Worm (Caenorhabditis elegans) whole organism, young adult: Measurements from ENCODE around the gene rdy-2.

Source experiments
- D2030.7 ChIP-seq: fragments of 200-800 bp; sonication (Bioruptor generic); IDR thresholded peaks from 2 replicates; pipeline ENCODE4 v1.3.6; 2022; ENCODE audit warnings: missing genetic modification reagents, missing genetic modification characterization, missing compliant biosample characterization
- F23B12.7 ChIP-seq: sonication (generic microtip); optimal IDR thresholded peaks from 2 replicates; lab custom pipeline; 2017; ENCODE audit warnings: missing genetic modification characterization, mild to moderate bottlenecking, missing compliant biosample characterization, antibody characterized with exemption, moderate library complexity; ENCODE audit not compliant: insufficient read depth
- F52B5.7 ChIP-seq: sonication (generic microtip); optimal IDR thresholded peaks from 2 replicates; lab custom pipeline; 2016; ENCODE audit warnings: mild to moderate bottlenecking, missing genetic modification characterization, missing compliant biosample characterization
- F57A8.1 ChIP-seq: fragments of 200-800 bp; sonication (Bioruptor generic); optimal IDR thresholded peaks from 2 replicates; lab custom pipeline; 2018; ENCODE audit warnings: mild to moderate bottlenecking, missing genetic modification characterization, moderate library complexity, missing compliant biosample characterization
- K12H6.12 ChIP-seq: fragments of 200-800 bp; sonication (Bioruptor generic); optimal IDR thresholded peaks from 2 replicates; lab custom pipeline; 2018; ENCODE audit warnings: mild to moderate bottlenecking, missing genetic modification characterization, missing compliant biosample characterization
- Y53F4B.3 ChIP-seq: fragments of 200-800 bp; sonication (Bioruptor generic); IDR thresholded peaks from 2 replicates; pipeline ENCODE4 v1.3.6; 2022; ENCODE audit warnings: missing genetic modification reagents, missing genetic modification characterization, missing compliant biosample characterization
- Y67H2A.10 ChIP-seq: fragments of 200-800 bp; sonication (Bioruptor generic); conservative IDR thresholded peaks from 2 replicates; pipeline ENCODE4 v1.3.6; 2022; ENCODE audit warnings: missing genetic modification reagents, missing genetic modification characterization, missing compliant biosample characterization
- Y79H2A.3 ChIP-seq: fragments of 200-800 bp; sonication (Bioruptor generic); conservative IDR thresholded peaks from 2 replicates; pipeline ENCODE4 v1.3.6; 2022; ENCODE audit warnings: missing genetic modification reagents, missing genetic modification characterization, missing compliant biosample characterization
- ZK185.1 ChIP-seq: sonication (generic microtip); optimal IDR thresholded peaks from 2 replicates; lab custom pipeline; 2016; ENCODE audit warnings: mild to moderate bottlenecking, missing genetic modification characterization, missing compliant biosample characterization; ENCODE audit not compliant: poor library complexity, severe bottlenecking
- athp-1 ChIP-seq: sonication (generic microtip); optimal IDR thresholded peaks from 2 replicates; lab custom pipeline; 2017; ENCODE audit warnings: mild to moderate bottlenecking, missing genetic modification characterization, missing compliant biosample characterization
- attf-5 ChIP-seq: fragments of 200-800 bp; sonication (Bioruptor generic); optimal IDR thresholded peaks from 2 replicates; lab custom pipeline; 2018; ENCODE audit warnings: mild to moderate bottlenecking, missing genetic modification characterization, missing compliant biosample characterization
- attf-6 ChIP-seq: fragments of 200-800 bp; sonication (Bioruptor generic); IDR thresholded peaks from 2 replicates; pipeline ENCODE4 v1.3.6; 2022; ENCODE audit warnings: missing genetic modification reagents, missing genetic modification characterization, missing compliant biosample characterization
- ceh-100 ChIP-seq: fragments of 200-800 bp; sonication (Bioruptor generic); IDR thresholded peaks from 2 replicates; pipeline ENCODE4 v1.3.6; 2022; ENCODE audit warnings: missing genetic modification reagents, missing genetic modification characterization, missing compliant biosample characterization
- ceh-27 ChIP-seq: fragments of 200-800 bp; sonication (Bioruptor generic); optimal IDR thresholded peaks from 2 replicates; lab custom pipeline; 2018; ENCODE audit warnings: mild to moderate bottlenecking, missing genetic modification characterization, moderate library complexity, missing compliant biosample characterization
- dox-1 ChIP-seq: fragments of 200-800 bp; sonication (Bioruptor generic); IDR thresholded peaks from 2 replicates; pipeline ENCODE4 v1.3.6; 2022; ENCODE audit warnings: missing genetic modification reagents, missing genetic modification characterization, missing compliant biosample characterization
- efl-1 ChIP-seq: fragments of 150-350 bp; optimal IDR thresholded peaks from 2 replicates; lab custom pipeline; 2014; ENCODE audit warnings: missing biosample characterization, missing genetic modification reagents, missing genetic modification characterization
- fkh-3 ChIP-seq: sonication (generic microtip); optimal IDR thresholded peaks from 2 replicates; lab custom pipeline; 2016; ENCODE audit warnings: mild to moderate bottlenecking, missing genetic modification characterization, missing compliant biosample characterization
- gei-17 ChIP-seq: fragments of 200-800 bp; sonication (Bioruptor generic); optimal IDR thresholded peaks from 2 replicates; lab custom pipeline; 2018; ENCODE audit warnings: mild to moderate bottlenecking, missing genetic modification characterization, missing compliant biosample characterization
- hlh-12 ChIP-seq: sonication (generic microtip); optimal IDR thresholded peaks from 2 replicates; lab custom pipeline; 2016; ENCODE audit warnings: missing genetic modification characterization, missing compliant biosample characterization
- hmg-20 ChIP-seq: fragments of 200-800 bp; sonication (Bioruptor generic); IDR thresholded peaks from 2 replicates; pipeline ENCODE4 v1.3.6; 2022; ENCODE audit warnings: missing genetic modification reagents, missing genetic modification characterization, missing compliant biosample characterization
- hsf-1 ChIP-seq: fragments of 200-800 bp; sonication (Bioruptor generic); IDR thresholded peaks from 2 replicates; pipeline ENCODE4 v1.3.6; 2022; ENCODE audit warnings: missing genetic modification reagents, missing genetic modification characterization, missing compliant biosample characterization
- let-526 ChIP-seq: fragments of 200-800 bp; sonication (Bioruptor generic); IDR thresholded peaks from 2 replicates; pipeline ENCODE4 v1.3.6; 2022; ENCODE audit warnings: missing genetic modification reagents, missing genetic modification characterization, missing compliant biosample characterization
- lin-54 ChIP-seq: fragments of 200-800 bp; sonication (Bioruptor generic); optimal IDR thresholded peaks from 2 replicates; lab custom pipeline; 2018; ENCODE audit warnings: mild to moderate bottlenecking, missing genetic modification characterization, missing compliant biosample characterization
- lsl-1 ChIP-seq: fragments of 200-800 bp; sonication (Bioruptor generic); optimal IDR thresholded peaks from 2 replicates; lab custom pipeline; 2018; ENCODE audit warnings: mild to moderate bottlenecking, missing genetic modification characterization, moderate library complexity, missing compliant biosample characterization
- lsy-27 ChIP-seq: sonication (generic microtip); optimal IDR thresholded peaks from 2 replicates; lab custom pipeline; 2017; ENCODE audit warnings: missing genetic modification characterization, mild to moderate bottlenecking, missing compliant biosample characterization, antibody characterized with exemption, missing genotype, borderline replicate concordance; ENCODE audit not compliant: insufficient read depth
- madf-10 ChIP-seq: sonication (generic microtip); optimal IDR thresholded peaks from 2 replicates; lab custom pipeline; 2016; ENCODE audit warnings: mild to moderate bottlenecking, missing genetic modification characterization, missing compliant biosample characterization
- madf-6 ChIP-seq: fragments of 200-800 bp; sonication (Bioruptor generic); IDR thresholded peaks from 2 replicates; pipeline ENCODE4 v1.3.6; 2022; ENCODE audit warnings: missing genetic modification reagents, missing genetic modification characterization, missing compliant biosample characterization
- mcd-1 ChIP-seq: fragments of 200-800 bp; sonication (Bioruptor generic); IDR thresholded peaks from 2 replicates; pipeline ENCODE4 v1.3.6; 2022; ENCODE audit warnings: missing genetic modification reagents, missing genetic modification characterization, missing compliant biosample characterization
- mxl-1 ChIP-seq: sonication (generic microtip); optimal IDR thresholded peaks from 2 replicates; lab custom pipeline; 2016; ENCODE audit warnings: missing genetic modification characterization, missing compliant biosample characterization
- nhr-80 ChIP-seq: sonication (generic microtip); optimal IDR thresholded peaks from 2 replicates; lab custom pipeline; 2016; ENCODE audit warnings: missing genetic modification characterization, missing compliant biosample characterization
- rcor-1 ChIP-seq: fragments of 200-800 bp; sonication (Bioruptor generic); IDR thresholded peaks from 2 replicates; pipeline ENCODE4 v1.3.6; 2022; ENCODE audit warnings: missing genetic modification reagents, missing genetic modification characterization, missing compliant biosample characterization
- rpc-1 ChIP-seq, 2 experiments: fragments of 150-350 bp in 1 of 2; sonication (generic microtip) in 1 of 2; optimal IDR thresholded peaks; 2 replicates each; lab custom pipeline; 2014 to 2018; ENCODE audit warnings: missing biosample characterization in 1 of 2, missing genetic modification characterization in 1 of 2, missing genetic modification reagents in 1 of 2, missing genotype in 1 of 2
- sea-2 ChIP-seq: fragments of 200-800 bp; sonication (Bioruptor generic); IDR thresholded peaks from 2 replicates; pipeline ENCODE4 v1.3.6; 2022; ENCODE audit warnings: missing genetic modification characterization, missing compliant biosample characterization
- snpc-1.1 ChIP-seq: sonication (generic microtip); optimal IDR thresholded peaks from 2 replicates; lab custom pipeline; 2017; ENCODE audit warnings: missing genetic modification characterization, mild to moderate bottlenecking, missing compliant biosample characterization, antibody characterized with exemption, moderate library complexity, missing genotype, missing genetic modification reagents; ENCODE audit not compliant: insufficient read depth
- snpc-3.4 ChIP-seq: sonication (generic microtip); optimal IDR thresholded peaks from 2 replicates; lab custom pipeline; 2017; ENCODE audit warnings: missing genetic modification characterization, mild to moderate bottlenecking, missing compliant biosample characterization, antibody characterized with exemption, moderate library complexity, missing genotype, missing genetic modification reagents
- snpc-4 ChIP-seq, 5 experiments: fragments of 150-350 bp in 1 of 5; sonication (generic microtip) in 4 of 5; optimal IDR thresholded peaks; 2 replicates each; lab custom pipeline; 2014 to 2018; ENCODE audit warnings: missing genetic modification characterization in 5 of 5, missing biosample characterization in 3 of 5, antibody characterized with exemption in 2 of 5, mild to moderate bottlenecking in 2 of 5, missing compliant biosample characterization in 2 of 5, missing genotype in 2 of 5, moderate library complexity in 2 of 5, missing genetic modification reagents in 1 of 5
- sptf-2 ChIP-seq: fragments of 200-800 bp; sonication (Bioruptor generic); optimal IDR thresholded peaks from 2 replicates; lab custom pipeline; 2018; ENCODE audit warnings: mild to moderate bottlenecking, missing genetic modification characterization, missing compliant biosample characterization
- tbp1 ChIP-seq: fragments of 200-800 bp; sonication (Bioruptor generic); optimal IDR thresholded peaks from 2 replicates; lab custom pipeline; 2018; ENCODE audit warnings: mild to moderate bottlenecking, missing genetic modification characterization, missing compliant biosample characterization
- tbx-9 ChIP-seq: sonication (generic microtip); optimal IDR thresholded peaks from 2 replicates; lab custom pipeline; 2016; ENCODE audit warnings: borderline replicate concordance, missing genetic modification characterization, inconsistent platforms, missing compliant biosample characterization
- ztf-18 ChIP-seq: sonication (generic microtip); optimal IDR thresholded peaks from 2 replicates; lab custom pipeline; 2016; ENCODE audit warnings: missing genotype, mild to moderate bottlenecking, missing genetic modification characterization, missing compliant biosample characterization

Gene rdy-2

DNA sequence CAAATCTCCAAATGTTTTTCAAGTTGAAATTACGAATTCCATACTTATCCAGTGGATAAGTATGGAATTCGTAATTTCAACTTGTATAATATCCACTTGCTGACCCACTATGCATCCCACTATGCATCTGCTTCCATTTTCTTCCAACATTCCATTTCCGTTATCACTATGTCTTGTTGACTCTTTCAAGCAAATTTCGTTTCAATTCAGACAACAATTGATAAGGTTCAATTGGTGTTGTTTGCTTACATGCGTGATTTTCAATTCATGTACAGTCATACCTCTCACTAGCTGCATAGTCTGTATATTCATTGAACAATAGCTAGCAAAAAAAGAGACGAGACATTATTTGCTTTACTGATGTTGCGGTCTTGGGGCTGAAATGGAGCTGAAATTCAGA, 24.0 kb downstream of the rdy-2 start:
- no peak for TF ChIP-seq ZK185.1
- TF ChIP-seq nhr-80 (tag; lab: Kevin White, UChicago) = peak; percentile 17
- TF ChIP-seq F52B5.7 (tag; lab: Kevin White, UChicago) = no peak

DNA sequence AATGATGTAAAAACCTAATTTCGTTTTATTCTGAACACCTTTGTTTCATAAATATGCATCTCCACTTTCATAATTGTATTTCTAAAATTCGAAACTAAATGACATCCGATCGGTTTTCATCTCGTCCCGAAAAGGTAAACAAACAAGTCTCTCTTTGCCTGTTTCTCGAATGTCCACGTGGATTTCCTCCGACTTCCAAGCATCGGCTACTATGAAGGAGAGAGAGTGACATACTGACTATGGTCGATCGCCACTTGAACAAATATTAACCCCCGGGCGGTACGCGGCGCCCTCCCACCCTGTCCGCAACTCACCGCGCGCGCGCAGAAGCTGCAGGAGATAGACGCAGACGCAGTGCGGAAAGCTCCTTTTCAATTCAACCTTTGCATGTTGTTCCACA, 24.9 kb downstream of the rdy-2 start:
- TF ChIP-seq fkh-3 (tag; lab: Kevin White, UChicago) (no peak), snpc-1.1 (tag; lab: Kevin White, UChicago) (no peak), hsf-1 (GFP tag; lab: Robert Waterston, UW) (0 out of 2 replicates have a peak, but pooled peaks have one; percentile 9), mxl-1 (tag; lab: Kevin White, UChicago) (no peak), Y79H2A.3 (no peak), mcd-1 (GFP tag; lab: Robert Waterston, UW) (no peak), hmg-20 (no peak)

DNA sequence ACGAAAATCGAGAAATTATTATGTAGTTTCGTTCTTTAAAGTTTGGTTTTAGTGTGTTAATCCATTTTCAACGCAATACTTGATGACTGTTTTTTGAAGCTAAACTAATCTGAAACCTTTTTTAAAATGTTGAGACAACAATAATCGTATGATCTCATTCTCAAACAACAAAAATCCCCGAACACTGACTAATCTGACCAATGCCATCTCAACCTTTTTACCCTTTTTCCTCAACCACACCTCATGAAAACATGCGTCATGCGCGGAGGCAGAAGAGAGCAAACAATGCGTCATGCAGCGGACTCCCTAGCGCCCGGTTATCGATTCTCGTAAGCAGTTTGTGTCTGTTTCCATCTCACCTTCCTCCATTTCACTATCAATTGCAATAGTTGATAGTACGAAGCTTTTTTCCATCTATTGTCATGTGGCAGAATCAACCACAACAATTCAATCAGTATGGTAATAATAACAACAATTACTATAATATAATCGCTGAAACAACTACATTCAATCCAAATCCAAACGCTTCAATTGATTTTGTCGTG, 29.0 kb downstream of the rdy-2 start, which contains the start of gene C50B8.4:
TSS of gene C50B8.4 (plus strand) at position 299 of the 545 bp plus-strand sequence.
- TF ChIP-seq let-526 (GFP tag; lab: Robert Waterston, UW) (no peak), nhr-80 (tag; lab: Kevin White, UChicago) (peak; percentile 75), athp-1 (tag; lab: Kevin White, UChicago) (no peak), F57A8.1 (GFP tag; lab: Kevin White, UChicago) (no peak), snpc-4 (GFP tag; optimal IDR thresholded peaks at IDR 0.05; lab: Kevin White, UChicago) (no peak), snpc-4 (tag; optimal IDR thresholded peaks at IDR 0.05; lab: Kevin White, UChicago) (peak in 1 of 4 experiments; percentile 8), lsl-1 (GFP tag; lab: Kevin White, UChicago) (no peak)
- TF ChIP-seq, all 124 proteins: peak for 2

DNA sequence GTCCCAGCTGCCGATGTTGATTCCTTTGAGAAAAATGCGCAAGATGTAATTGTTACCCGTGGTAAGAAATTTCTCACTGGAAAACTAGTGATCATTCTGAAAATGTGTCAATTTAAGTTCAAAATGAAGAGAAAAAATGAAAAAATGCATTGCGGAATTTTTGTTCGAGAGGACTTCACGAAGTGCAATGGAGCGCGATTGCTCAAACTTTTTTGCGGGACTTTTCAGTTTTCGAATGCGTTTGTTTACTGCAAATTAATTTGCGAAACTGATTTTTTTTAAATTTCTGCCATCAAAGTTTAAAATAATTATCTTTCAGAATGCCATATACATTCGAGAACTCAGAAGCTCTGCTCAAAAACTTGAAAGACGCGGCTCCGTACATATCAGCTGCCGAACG, 32.2 kb downstream of the rdy-2 start, which contains the start of the genes nuaf-1 and bir-2:
TSS of gene nuaf-1 (minus strand) at position 98 of the 400 bp plus-strand sequence.
TSS of gene bir-2 (plus strand) at position 318 of the 400 bp plus-strand sequence.
- TF ChIP-seq Y53F4B.3 (GFP tag; lab: Robert Waterston, UW) (no peak), madf-10 (tag; lab: Kevin White, UChicago) (no peak), hlh-12 (tag; lab: Kevin White, UChicago) (no peak), ceh-100 (no peak), D2030.7 (GFP tag; lab: Robert Waterston, UW) (peak; percentile 45), sea-2 (GFP tag; lab: Robert Waterston, UW) (no peak), ceh-27 (GFP tag; lab: Kevin White, UChicago) (no peak), lsl-1 (GFP tag; lab: Kevin White, UChicago) (peak; percentile 41), snpc-4 (GFP tag; optimal IDR thresholded peaks at IDR 0.05; lab: Kevin White, UChicago) (no peak), snpc-4 (tag; optimal IDR thresholded peaks at IDR 0.05; lab: Kevin White, UChicago) (peak in 2 of 4 experiments; percentile 17 to 40), dox-1 (0 out of 2 replicates have a peak, but pooled peaks have one; percentile 24), efl-1 (peak; percentile 46), tbp1 (GFP tag; lab: Kevin White, UChicago) (no peak), ztf-18 (no peak), madf-6 (GFP tag; lab: Robert Waterston, UW) (peak; percentile 63), F23B12.7 (tag; lab: Kevin White, UChicago) (peak; percentile 3), sptf-2 (GFP tag; lab: Kevin White, UChicago) (no peak), tbx-9 (no peak), Y67H2A.10 (no peak), lin-54 (GFP tag; lab: Kevin White, UChicago) (peak; percentile 65), K12H6.12 (no peak), lsy-27 (tag; lab: Kevin White, UChicago) (no peak), attf-6 (GFP tag; lab: Robert Waterston, UW) (no peak), rpc-1 (optimal IDR thresholded peaks at IDR 0.05; lab: Kevin White, UChicago) (no peak), rpc-1 (tag; optimal IDR thresholded peaks at IDR 0.05; lab: Kevin White, UChicago) (no peak), snpc-3.4 (peak; percentile 67), fkh-3 (tag; lab: Kevin White, UChicago) (no peak), mcd-1 (GFP tag; lab: Robert Waterston, UW) (peak; percentile 94), attf-5 (GFP tag; lab: Kevin White, UChicago) (peak; percentile 9), rcor-1 (GFP tag; lab: Robert Waterston, UW) (peak; percentile 29; the same call in 1 of the 2 replicates), gei-17 (GFP tag; lab: Kevin White, UChicago) (no peak)
